Worm (Caenorhabditis elegans): ENCODE data around the gene F59E12.3.

- TF ChIP-seq ces-1 (GFP tag; optimal IDR thresholded peaks at IDR 0.05): no peak
- no peak for TF ChIP-seq daf-12 (tag; optimal IDR thresholded peaks at IDR 0.05)
- no peak for TF ChIP-seq mxl-2 (GFP tag; conservative IDR thresholded peaks at IDR 0.05)
- TF ChIP-seq ztf-11 (tag; optimal IDR thresholded peaks at IDR 0.05): no peak
- no peak for TF ChIP-seq D1046.2 (GFP tag; IDR thresholded peaks at IDR 0.05)
- no peak for TF ChIP-seq Y48G9A.11 (GFP tag; IDR thresholded peaks at IDR 0.05)
- TF ChIP-seq aly-2 (tag; optimal IDR thresholded peaks at IDR 0.05): no peak
- TF ChIP-seq unc-39 (tag; optimal IDR thresholded peaks at IDR 0.05): no peak
- no peak for TF ChIP-seq lin-29 (GFP tag; IDR thresholded peaks at IDR 0.05)
- no peak for TF ChIP-seq nhr-28 (tag; optimal IDR thresholded peaks at IDR 0.05)
- no peak for TF ChIP-seq vab-7 (GFP tag; IDR thresholded peaks at IDR 0.05)
- no peak for TF ChIP-seq lir-3 (tag; optimal IDR thresholded peaks at IDR 0.05)
- TF ChIP-seq lsy-2 (tag; optimal IDR thresholded peaks at IDR 0.05): no peak
- no peak for TF ChIP-seq T26A8.4 (GFP tag; IDR thresholded peaks at IDR 0.05)
These were observed at the start of gene F59E12.3 for ce11 chrII:5638059-5638458.
